Worm (Caenorhabditis elegans): ENCODE results near the gene F53F4.12.

DNA sequence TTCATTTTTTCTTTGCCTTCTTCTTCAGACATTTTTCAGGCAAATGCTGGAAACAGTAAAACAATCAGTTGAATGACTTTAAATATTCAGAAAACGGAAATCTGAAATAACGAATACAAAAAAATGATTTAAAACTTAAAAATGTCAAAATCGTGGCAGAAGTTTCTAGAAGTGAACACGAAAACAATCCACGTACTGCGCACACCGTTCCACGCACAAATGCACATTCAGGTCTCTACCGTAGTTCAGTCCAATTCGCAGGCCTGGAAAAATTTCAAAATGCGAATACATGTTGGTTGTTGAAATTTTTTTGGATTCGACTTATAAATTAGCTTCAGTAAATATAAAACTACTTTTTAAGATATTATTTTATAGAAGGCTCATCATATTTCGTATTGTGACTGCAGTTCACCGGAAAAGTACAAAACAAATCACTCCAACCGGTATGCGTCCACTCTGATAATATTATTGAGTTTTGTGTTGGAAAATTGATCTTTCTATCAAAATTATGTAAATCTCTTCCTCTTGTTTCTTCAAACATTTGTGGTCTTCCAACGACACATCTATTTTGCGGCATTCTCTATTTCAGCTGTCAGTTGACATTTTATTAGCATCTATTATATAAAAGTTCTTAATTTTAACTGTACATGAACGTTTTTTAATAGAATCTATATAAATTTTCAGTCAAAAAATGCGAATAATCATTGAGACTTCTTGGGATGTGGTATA lies 46.2 kb downstream of the F53F4.12 start, which contains the start of the genes mip-2 and F58G11.4:
- no peak for TF ChIP-seq elt-1 (tag; optimal IDR thresholded peaks at IDR 0.05)
- no peak for TF ChIP-seq ZK546.5 (tag; optimal IDR thresholded peaks at IDR 0.05)
- no peak for TF ChIP-seq blmp-1 (tag; optimal IDR thresholded peaks at IDR 0.05; ENCODE audit: insufficient read depth)
- TF ChIP-seq unc-62 (GFP tag; optimal IDR thresholded peaks at IDR 0.05) = no peak
- TF ChIP-seq crh-2 (tag; optimal IDR thresholded peaks at IDR 0.05) = no peak
- no peak for TF ChIP-seq fos-1 (tag; optimal IDR thresholded peaks at IDR 0.05)

Data from whole organism, L2 larva.